Worm (Caenorhabditis elegans) whole organism, early embryonic: ENCODE measurements around the gene srd-67.

ENCODE experiments used
- B0310.2 ChIP-seq: sonication (generic microtip); optimal IDR thresholded peaks from 2 replicates; lab custom pipeline; 2016; ENCODE audit warnings: mild to moderate bottlenecking, missing genetic modification characterization, missing compliant biosample characterization
- F13C5.2 ChIP-seq: sonication (generic microtip); optimal IDR thresholded peaks from 2 replicates; lab custom pipeline; 2017; ENCODE audit warnings: mild to moderate bottlenecking, missing genetic modification characterization, inconsistent platforms, missing compliant biosample characterization
- aly-1 ChIP-seq: sonication (generic microtip); optimal IDR thresholded peaks from 2 replicates; lab custom pipeline; 2016; ENCODE audit warnings: missing genetic modification characterization, missing compliant biosample characterization
- ama-1 ChIP-seq: fragments of 150-350 bp; optimal IDR thresholded peaks from 2 replicates; lab custom pipeline; 2014
- ceh-13 ChIP-seq: fragments of 200-800 bp; sonication (Bioruptor generic); optimal IDR thresholded peaks from 2 replicates; lab custom pipeline; 2018; ENCODE audit warnings: mild to moderate bottlenecking, missing genetic modification characterization, missing compliant biosample characterization
- ceh-36 ChIP-seq: sonication (generic microtip); optimal IDR thresholded peaks from 2 replicates; lab custom pipeline; 2016; ENCODE audit warnings: missing genetic modification characterization, inconsistent platforms, missing compliant biosample characterization
- ets-7 ChIP-seq: sonication (generic microtip); optimal IDR thresholded peaks from 2 replicates; lab custom pipeline; 2016; ENCODE audit warnings: missing genotype, missing genetic modification characterization, missing compliant biosample characterization
- flt-1 ChIP-seq: fragments of 200-800 bp; sonication (Bioruptor generic); IDR thresholded peaks from 2 replicates; pipeline ENCODE4 v1.3.6; 2022; ENCODE audit warnings: missing genetic modification characterization, missing compliant biosample characterization
- hmbx-1 ChIP-seq: sonication (generic microtip); optimal IDR thresholded peaks from 2 replicates; lab custom pipeline; 2016; ENCODE audit warnings: mild to moderate bottlenecking, missing genetic modification characterization, missing compliant biosample characterization
- hmg-4 ChIP-seq: fragments of 200-800 bp; sonication (Bioruptor generic); optimal IDR thresholded peaks from 2 replicates; lab custom pipeline; 2018; ENCODE audit warnings: mild to moderate bottlenecking, missing genetic modification characterization, missing compliant biosample characterization
- hnd-1 ChIP-seq: sonication (generic microtip); optimal IDR thresholded peaks from 2 replicates; lab custom pipeline; 2016; ENCODE audit warnings: missing genetic modification characterization, missing compliant biosample characterization
- pes-1 ChIP-seq: fragments of 200-800 bp; sonication (Bioruptor generic); IDR thresholded peaks from 2 replicates; pipeline ENCODE4 v1.3.6; 2022; ENCODE audit warnings: missing genetic modification reagents, missing genetic modification characterization, missing compliant biosample characterization
- scrt-1 ChIP-seq: fragments of 200-800 bp; sonication (Bioruptor generic); IDR thresholded peaks from 2 replicates; pipeline ENCODE4 v1.3.6; 2022; ENCODE audit warnings: missing genetic modification characterization, missing compliant biosample characterization
- sea-1 ChIP-seq: fragments of 200-800 bp; sonication (Bioruptor generic); conservative IDR thresholded peaks from 2 replicates; pipeline ENCODE4 v1.3.6; 2022; ENCODE audit warnings: missing genetic modification characterization, missing compliant biosample characterization
- tbx-11 ChIP-seq: fragments of 200-800 bp; sonication (Bioruptor generic); IDR thresholded peaks from 2 replicates; pipeline ENCODE4 v1.3.6; 2022; ENCODE audit warnings: missing genetic modification characterization, missing compliant biosample characterization
- tbx-37 ChIP-seq: fragments of 200-800 bp; sonication (Bioruptor generic); conservative IDR thresholded peaks from 2 replicates; pipeline ENCODE4 v1.3.6; 2022; ENCODE audit warnings: missing genetic modification reagents, missing genetic modification characterization, missing compliant biosample characterization
- tra-4 ChIP-seq: sonication (generic microtip); optimal IDR thresholded peaks from 2 replicates; lab custom pipeline; 2017; ENCODE audit warnings: missing genetic modification characterization, missing compliant biosample characterization

srd-67 gene

ce11 chrIII:2212343-2212742, 33.3 kb downstream of the srd-67 start:
- TF ChIP-seq ceh-36 (tag; lab: Kevin White, UChicago) (no peak), hmg-4 (GFP tag; lab: Kevin White, UChicago) (no peak), ets-7 (tag; lab: Kevin White, UChicago) (no peak), ceh-13 (no peak), B0310.2 (tag; lab: Kevin White, UChicago) (no peak), tbx-11 (no peak), sea-1 (GFP tag; lab: Robert Waterston, UW) (no peak), pes-1 (GFP tag; lab: Robert Waterston, UW) (no peak), flt-1 (GFP tag; lab: Robert Waterston, UW) (no peak)

- TF ChIP-seq hnd-1 (tag; lab: Kevin White, UChicago) (no peak), hmg-4 (GFP tag; lab: Kevin White, UChicago) (no peak), scrt-1 (no peak), sea-1 (GFP tag; lab: Robert Waterston, UW) (no peak), pes-1 (GFP tag; lab: Robert Waterston, UW) (no peak), ceh-13 (no peak), ceh-36 (tag; lab: Kevin White, UChicago) (no peak), tbx-11 (no peak), ets-7 (tag; lab: Kevin White, UChicago) (no peak), B0310.2 (tag; lab: Kevin White, UChicago) (no peak), ama-1 (lab: Kevin White, UChicago) (no peak), tra-4 (tag; lab: Kevin White, UChicago) (no peak), hmbx-1 (tag; lab: Kevin White, UChicago) (no peak), tbx-37 (no peak), aly-1 (tag; lab: Kevin White, UChicago) (no peak), F13C5.2 (no peak), flt-1 (GFP tag; lab: Robert Waterston, UW) (no peak)
Observed at ce11 chrIII:2211120-2211519, 34.5 kb downstream of the srd-67 start, which contains the start of gene C39B5.14. Gene C39B5.14, plus strand, starts transcription at chrIII:2211420.

- TF ChIP-seq hmg-4 (GFP tag; lab: Kevin White, UChicago) (no peak), ceh-36 (tag; lab: Kevin White, UChicago) (no peak), aly-1 (tag; lab: Kevin White, UChicago) (no peak), ceh-13 (no peak), tbx-11 (no peak), pes-1 (GFP tag; lab: Robert Waterston, UW) (no peak), hmbx-1 (tag; lab: Kevin White, UChicago) (no peak), flt-1 (GFP tag; lab: Robert Waterston, UW) (no peak)
Observed at ce11 chrIII:2210601-2211000, 35.0 kb downstream of the srd-67 start.

ce11 chrIII:2207864-2208263, 37.8 kb downstream of the srd-67 start, which contains the start of gene C39B5.5:
Gene C39B5.5, plus strand, starts transcription at chrIII:2208164.
- no peak for TF ChIP-seq F13C5.2
- no peak for TF ChIP-seq hmg-4 (GFP tag; lab: Kevin White, UChicago)
- no peak for TF ChIP-seq aly-1 (tag; lab: Kevin White, UChicago)
- no peak for TF ChIP-seq flt-1 (GFP tag; lab: Robert Waterston, UW)

- TF ChIP-seq ceh-13 (no peak), B0310.2 (tag; lab: Kevin White, UChicago) (no peak), hmbx-1 (tag; lab: Kevin White, UChicago) (no peak), flt-1 (GFP tag; lab: Robert Waterston, UW) (no peak), ama-1 (lab: Kevin White, UChicago) (no peak), tbx-11 (no peak), ceh-36 (tag; lab: Kevin White, UChicago) (no peak), sea-1 (GFP tag; lab: Robert Waterston, UW) (no peak), tbx-37 (no peak), aly-1 (tag; lab: Kevin White, UChicago) (no peak), scrt-1 (no peak), hmg-4 (GFP tag; lab: Kevin White, UChicago) (no peak), ets-7 (tag; lab: Kevin White, UChicago) (no peak), hnd-1 (tag; lab: Kevin White, UChicago) (no peak), tra-4 (tag; lab: Kevin White, UChicago) (no peak)
Observed at ce11 chrIII:2205155-2205554, 40.5 kb downstream of the srd-67 start.

ce11 chrIII:2197706-2198105, 47.9 kb downstream of the srd-67 start, which contains the start of gene C39B5.6:
Gene C39B5.6, plus strand, starts transcription at chrIII:2198006.
- TF ChIP-seq tbx-37 (no peak), scrt-1 (no peak), tra-4 (tag; lab: Kevin White, UChicago) (no peak), B0310.2 (tag; lab: Kevin White, UChicago) (no peak), F13C5.2 (no peak), pes-1 (GFP tag; lab: Robert Waterston, UW) (no peak), flt-1 (GFP tag; lab: Robert Waterston, UW) (no peak), hmbx-1 (tag; lab: Kevin White, UChicago) (no peak), hnd-1 (tag; lab: Kevin White, UChicago) (no peak), aly-1 (tag; lab: Kevin White, UChicago) (no peak), tbx-11 (no peak), hmg-4 (GFP tag; lab: Kevin White, UChicago) (no peak), ceh-36 (tag; lab: Kevin White, UChicago) (no peak), ets-7 (tag; lab: Kevin White, UChicago) (no peak), ceh-13 (no peak), sea-1 (GFP tag; lab: Robert Waterston, UW) (no peak), ama-1 (lab: Kevin White, UChicago) (no peak)
